Fruit fly (Drosophila melanogaster) ovary, adult (tissue): Measurements from ENCODE around the gene KaiR1D.

ENCODE experiments used
- CG17801 ChIP-seq: fragments of 200-800 bp; optimal IDR thresholded peaks from 2 replicates; lab custom pipeline; 2019; ENCODE audit warnings: missing biosample characterization, mild to moderate bottlenecking, missing genetic modification characterization, moderate library complexity; ENCODE audit not compliant: partially characterized antibody

Gene KaiR1D

dm6 chr3R:20859845-20860244 lies 6.2 kb downstream of the KaiR1D start, which contains the start of gene Ir93a:
TSS of gene Ir93a (minus strand) at chr3R:20859945.
- no peak for TF ChIP-seq CG17801 (GFP tag; lab: Kevin White, UChicago)

dm6 chr3R:20850395-20851039 lies 15.5 kb downstream of the KaiR1D start, which contains the start of gene RpS30:
TSS of gene RpS30 (plus strand) at chr3R:20850516.
- peak; percentile 72 for TF ChIP-seq CG17801 (GFP tag; lab: Kevin White, UChicago)

- no peak for TF ChIP-seq CG17801 (GFP tag; lab: Kevin White, UChicago)
Observed at dm6 chr3R:20846768-20847167, 19.3 kb downstream of the KaiR1D start, which contains the start of gene CG15696. TSS of gene CG15696 (plus strand) at chr3R:20847068.

- no peak for TF ChIP-seq CG17801 (GFP tag; lab: Kevin White, UChicago)
Observed at dm6 chr3R:20846316-20846715, 19.7 kb downstream of the KaiR1D start.

- no peak for TF ChIP-seq CG17801 (GFP tag; lab: Kevin White, UChicago)
Observed at dm6 chr3R:20845493-20845892, 20.5 kb downstream of the KaiR1D start.

- no peak for TF ChIP-seq CG17801 (GFP tag; lab: Kevin White, UChicago)
Observed at dm6 chr3R:20841840-20842239, 24.2 kb downstream of the KaiR1D start, which contains the start of gene CG15695. TSS of gene CG15695 (plus strand) at chr3R:20842140.

- no peak for TF ChIP-seq CG17801 (GFP tag; lab: Kevin White, UChicago)
Observed at dm6 chr3R:20838787-20839186, 27.2 kb downstream of the KaiR1D start.

- TF ChIP-seq CG17801 (GFP tag; lab: Kevin White, UChicago): no peak
Observed at dm6 chr3R:20837242-20837664, 28.8 kb downstream of the KaiR1D start.

- peak; percentile 34 for TF ChIP-seq CG17801 (GFP tag; lab: Kevin White, UChicago)
Observed at dm6 chr3R:20836257-20836856, 29.7 kb downstream of the KaiR1D start.

dm6 chr3R:20835531-20835930 lies 30.5 kb downstream of the KaiR1D start:
- TF ChIP-seq CG17801 (GFP tag; lab: Kevin White, UChicago): no peak

dm6 chr3R:20834770-20835183 lies 31.3 kb downstream of the KaiR1D start:
- no peak for TF ChIP-seq CG17801 (GFP tag; lab: Kevin White, UChicago)

dm6 chr3R:20833664-20834063 lies 32.4 kb downstream of the KaiR1D start:
- no peak for TF ChIP-seq CG17801 (GFP tag; lab: Kevin White, UChicago)

dm6 chr3R:20832689-20833524 lies 33.1 kb downstream of the KaiR1D start, which contains the start of gene Synd:
TSS of gene Synd (plus strand) at chr3R:20832799.
- peak; percentile 41 for TF ChIP-seq CG17801 (GFP tag; lab: Kevin White, UChicago)

dm6 chr3R:20830963-20831362 lies 35.1 kb downstream of the KaiR1D start, which contains the start of gene CG31223:
TSS of gene CG31223 (plus strand) at chr3R:20831127.
- no peak for TF ChIP-seq CG17801 (GFP tag; lab: Kevin White, UChicago)

dm6 chr3R:20830153-20830695 lies 35.8 kb downstream of the KaiR1D start, which contains the start of gene Adss:
TSS of gene Adss (minus strand) at chr3R:20830580.
- peak; percentile 58 for TF ChIP-seq CG17801 (GFP tag; lab: Kevin White, UChicago)
